Fruit fly (Drosophila melanogaster): Measurements from ENCODE around the gene CG6225.

DNA sequence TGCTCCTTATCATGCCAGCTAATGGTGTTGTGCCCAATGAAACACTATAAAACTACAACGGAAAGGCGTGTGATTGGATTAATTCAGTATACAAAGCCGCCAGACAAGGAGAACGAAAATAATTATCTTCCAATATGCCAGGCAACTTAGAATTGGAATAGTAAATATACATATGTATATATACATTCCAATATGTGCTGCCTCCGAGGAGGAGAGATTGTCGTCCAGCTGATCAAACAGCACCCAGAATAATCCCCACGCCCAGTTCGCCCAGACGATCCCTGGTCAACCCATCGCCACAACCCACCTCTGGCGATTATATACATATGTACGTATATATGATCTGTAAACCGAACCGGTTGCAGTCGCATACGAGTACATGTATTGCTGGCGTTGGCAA is 46.9 kb downstream of the CG6225 start:
- TF ChIP-seq CG8478 (optimal IDR thresholded peaks at IDR 0.05) (no peak), psq (optimal IDR thresholded peaks at IDR 0.05) (no peak), usp (GFP tag; optimal IDR thresholded peaks at IDR 0.05) (no peak), pan (optimal IDR thresholded peaks at IDR 0.05) (no peak)

Data from whole organism.